Worm (Caenorhabditis elegans) whole organism, mixed stage, embryonic: ENCODE measurements around the gene citk-1.

ENCODE experiments used
- nhr-76 ChIP-seq: sonication (generic microtip); optimal IDR thresholded peaks from 2 replicates; lab custom pipeline; 2017; ENCODE audit warnings: missing biosample characterization, missing genetic modification characterization
- ztf-11 ChIP-seq: fragments of 150-350 bp; optimal IDR thresholded peaks from 2 replicates; lab custom pipeline; 2014; ENCODE audit warnings: missing biosample characterization, missing genetic modification characterization

DNA sequence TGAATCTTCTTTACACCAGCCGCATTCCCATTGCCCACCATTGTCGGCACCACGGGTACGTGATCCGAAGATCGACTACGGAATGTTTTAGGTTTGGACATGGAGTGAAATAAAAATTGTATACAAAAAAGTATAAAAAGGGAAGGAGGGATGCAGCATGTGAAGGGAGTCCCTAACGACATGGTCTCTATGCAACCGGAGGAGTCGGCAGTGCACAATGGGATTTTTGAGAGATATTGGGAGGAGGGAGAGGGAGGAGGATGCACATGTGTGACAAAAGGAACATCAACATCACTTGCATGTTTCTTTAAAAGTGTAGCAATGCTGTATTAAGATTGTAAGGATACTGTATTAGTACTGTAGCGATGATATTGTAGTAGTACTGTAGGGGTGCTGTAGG is 30.8 kb downstream of the citk-1 start, which contains the start of gene W07G1.1:
- TF ChIP-seq ztf-11 (tag; lab: Kevin White, UChicago) (no peak), nhr-76 (tag; lab: Kevin White, UChicago) (no peak)
